Worm (Caenorhabditis elegans) whole organism, L4 larva: ENCODE measurements around the gene ccd-5.

ENCODE experiments used
- D1046.2 ChIP-seq: fragments of 200-800 bp; sonication (Bioruptor generic); IDR thresholded peaks from 2 replicates; pipeline ENCODE4 v1.3.6; 2022; ENCODE audit warnings: missing genetic modification characterization, missing compliant biosample characterization
- F10B5.3 ChIP-seq: sonication (generic microtip); optimal IDR thresholded peaks from 2 replicates; lab custom pipeline; 2016; ENCODE audit warnings: mild to moderate bottlenecking, missing genetic modification characterization, missing compliant biosample characterization
- R02D3.7 ChIP-seq: fragments of 150-350 bp; sonication (generic microtip); optimal IDR thresholded peaks from 3 replicates; lab custom pipeline; 2014; ENCODE audit warnings: missing biosample characterization, missing genetic modification characterization
- T26A8.4 ChIP-seq: fragments of 200-800 bp; sonication (Bioruptor generic); IDR thresholded peaks from 2 replicates; pipeline ENCODE4 v1.3.6; 2022; ENCODE audit warnings: missing genetic modification characterization, missing compliant biosample characterization
- Y5F2A.4 ChIP-seq: fragments of 200-800 bp; sonication (Bioruptor generic); optimal IDR thresholded peaks from 2 replicates; lab custom pipeline; 2018; ENCODE audit warnings: mild to moderate bottlenecking, missing genetic modification characterization, missing compliant biosample characterization
- ZK337.2 ChIP-seq: fragments of 200-800 bp; sonication (Bioruptor generic); IDR thresholded peaks from 2 replicates; pipeline ENCODE4 v1.3.6; 2022; ENCODE audit warnings: missing genetic modification reagents, missing genetic modification characterization, missing compliant biosample characterization
- ZK546.5 ChIP-seq, 2 experiments: sonication (generic microtip); optimal IDR thresholded peaks; 2 replicates each; lab custom pipeline; 2017; ENCODE audit warnings: missing biosample characterization in 2 of 2, missing genetic modification characterization in 2 of 2
- ceh-20 ChIP-seq: fragments of 200-800 bp; sonication (Bioruptor generic); IDR thresholded peaks from 2 replicates; pipeline ENCODE4 v1.3.6; 2022; ENCODE audit warnings: missing genetic modification reagents, missing genetic modification characterization, missing compliant biosample characterization
- ceh-28 ChIP-seq: fragments of 150-350 bp; optimal IDR thresholded peaks from 2 replicates; lab custom pipeline; 2014; ENCODE audit warnings: missing biosample characterization, missing genetic modification reagents, missing genetic modification characterization
- ceh-32 ChIP-seq: sonication (generic microtip); optimal IDR thresholded peaks from 2 replicates; lab custom pipeline; 2016; ENCODE audit warnings: mild to moderate bottlenecking, missing genetic modification characterization, missing compliant biosample characterization; ENCODE audit not compliant: poor library complexity
- ceh-62 ChIP-seq: sonication (generic microtip); optimal IDR thresholded peaks from 2 replicates; lab custom pipeline; 2017; ENCODE audit warnings: missing biosample characterization, missing genetic modification characterization
- ceh-82 ChIP-seq: sonication (generic microtip); optimal IDR thresholded peaks from 2 replicates; lab custom pipeline; 2017; ENCODE audit warnings: missing biosample characterization, missing genetic modification characterization
- ctbp-1 ChIP-seq: fragments of 200-800 bp; sonication (Bioruptor generic); IDR thresholded peaks from 2 replicates; pipeline ENCODE4 v1.3.6; 2022; ENCODE audit warnings: missing genetic modification reagents, missing genetic modification characterization, missing compliant biosample characterization
- daf-19 ChIP-seq: fragments of 200-800 bp; sonication (Bioruptor generic); conservative IDR thresholded peaks from 2 replicates; pipeline ENCODE4 v1.3.6; 2022; ENCODE audit warnings: missing genetic modification characterization, missing compliant biosample characterization
- dmd-6 ChIP-seq: fragments of 200-800 bp; sonication (Bioruptor generic); IDR thresholded peaks from 2 replicates; pipeline ENCODE4 v1.3.6; 2022; ENCODE audit warnings: missing genetic modification reagents, missing genetic modification characterization, missing compliant biosample characterization
- dpl-1 ChIP-seq: fragments of 150-350 bp; optimal IDR thresholded peaks from 2 replicates; lab custom pipeline; 2014; ENCODE audit warnings: missing biosample characterization, missing genetic modification reagents, missing genetic modification characterization
- duxl-1 ChIP-seq: sonication (generic microtip); optimal IDR thresholded peaks from 2 replicates; lab custom pipeline; 2016; ENCODE audit warnings: mild to moderate bottlenecking, missing genetic modification characterization, moderate library complexity, missing compliant biosample characterization; ENCODE audit not compliant: poor library complexity
- dve-1 ChIP-seq: sonication (generic microtip); optimal IDR thresholded peaks from 2 replicates; lab custom pipeline; 2017; ENCODE audit warnings: antibody characterized with exemption, mild to moderate bottlenecking, missing genetic modification characterization, missing compliant biosample characterization; ENCODE audit not compliant: insufficient read depth
- egl-43 ChIP-seq: fragments of 200-800 bp; sonication (Bioruptor generic); IDR thresholded peaks from 2 replicates; pipeline ENCODE4 v1.3.6; 2022; ENCODE audit warnings: missing genetic modification reagents, missing genetic modification characterization, missing compliant biosample characterization
- fkh-10 ChIP-seq: fragments of 150-350 bp; optimal IDR thresholded peaks from 2 replicates; lab custom pipeline; 2014; ENCODE audit warnings: missing biosample characterization, missing genetic modification reagents, missing genetic modification characterization
- fos-1 ChIP-seq: fragments of 150-350 bp; optimal IDR thresholded peaks from 2 replicates; lab custom pipeline; 2014; ENCODE audit warnings: missing biosample characterization, missing genetic modification characterization
- gei-8 ChIP-seq: fragments of 200-800 bp; sonication (Bioruptor generic); optimal IDR thresholded peaks from 2 replicates; lab custom pipeline; 2018; ENCODE audit warnings: mild to moderate bottlenecking, missing genetic modification characterization, missing compliant biosample characterization
- hif-1 ChIP-seq, 2 experiments: sonication (generic microtip); optimal IDR thresholded peaks; 2 replicates each; lab custom pipeline; 2016 to 2017; ENCODE audit warnings: missing compliant biosample characterization in 2 of 2, missing genetic modification characterization in 2 of 2, missing genetic modification reagents in 2 of 2, missing genotype in 2 of 2, mild to moderate bottlenecking in 1 of 2
- hlh-30 ChIP-seq: sonication (generic microtip); optimal IDR thresholded peaks from 2 replicates; lab custom pipeline; 2017; ENCODE audit warnings: antibody characterized with exemption, mild to moderate bottlenecking, missing genetic modification characterization, missing compliant biosample characterization; ENCODE audit not compliant: insufficient read depth
- hmg-1.1 ChIP-seq: fragments of 200-800 bp; sonication (Bioruptor generic); IDR thresholded peaks from 2 replicates; pipeline ENCODE4 v1.3.6; 2022; ENCODE audit warnings: missing genetic modification reagents, missing genetic modification characterization, missing compliant biosample characterization
- lin-1 ChIP-seq: fragments of 200-800 bp; sonication (Bioruptor generic); IDR thresholded peaks from 2 replicates; pipeline ENCODE4 v1.3.6; 2022; ENCODE audit warnings: missing genetic modification reagents, missing genetic modification characterization, missing compliant biosample characterization
- lin-15B ChIP-seq: fragments of 150-350 bp; sonication (generic microtip); optimal IDR thresholded peaks from 3 replicates; lab custom pipeline; 2014; ENCODE audit warnings: missing biosample characterization, missing genetic modification characterization
- lin-38 ChIP-seq: fragments of 200-800 bp; sonication (Bioruptor generic); IDR thresholded peaks from 2 replicates; pipeline ENCODE4 v1.3.6; 2022; ENCODE audit warnings: missing genetic modification reagents, missing genetic modification characterization, missing compliant biosample characterization
- lin-39 ChIP-seq: fragments of 150-350 bp; optimal IDR thresholded peaks from 2 replicates; lab custom pipeline; 2014; ENCODE audit warnings: missing biosample characterization, missing genetic modification reagents, missing genetic modification characterization
- lir-3 ChIP-seq: sonication (generic microtip); optimal IDR thresholded peaks from 2 replicates; lab custom pipeline; 2016; ENCODE audit warnings: mild to moderate bottlenecking, missing genetic modification characterization, missing compliant biosample characterization
- madf-5 ChIP-seq, 2 experiments: fragments of 200-800 bp; sonication (Bioruptor generic); IDR thresholded peaks; 2 replicates each; pipeline ENCODE4 v1.3.6; 2022; ENCODE audit warnings: missing compliant biosample characterization in 2 of 2, missing genetic modification characterization in 2 of 2
- madf-9 ChIP-seq: fragments of 200-800 bp; sonication (Bioruptor generic); conservative IDR thresholded peaks from 2 replicates; pipeline ENCODE4 v1.3.6; 2022; ENCODE audit warnings: missing genetic modification reagents, missing genetic modification characterization, missing compliant biosample characterization
- mdl-1 ChIP-seq, 2 experiments: fragments of 150-350 bp in 1 of 2; sonication (generic microtip) in 1 of 2; optimal IDR thresholded peaks; 2 replicates each; lab custom pipeline; 2014 to 2017; ENCODE audit warnings: missing biosample characterization in 2 of 2, missing genetic modification characterization in 2 of 2
- mdt-29 ChIP-seq: fragments of 200-800 bp; sonication (Bioruptor generic); IDR thresholded peaks from 2 replicates; pipeline ENCODE4 v1.3.6; 2022; ENCODE audit warnings: missing genetic modification reagents, missing genetic modification characterization, missing compliant biosample characterization
- mep-1 ChIP-seq: fragments of 150-350 bp; sonication (generic microtip); optimal IDR thresholded peaks from 3 replicates; lab custom pipeline; 2014; ENCODE audit warnings: missing biosample characterization, missing genetic modification characterization
- mes-2 ChIP-seq: sonication (generic microtip); optimal IDR thresholded peaks from 2 replicates; lab custom pipeline; 2016; ENCODE audit warnings: missing genotype, mild to moderate bottlenecking, missing genetic modification characterization, missing compliant biosample characterization; ENCODE audit not compliant: poor library complexity, severe bottlenecking
- nhr-10 ChIP-seq: fragments of 150-350 bp; optimal IDR thresholded peaks from 2 replicates; lab custom pipeline; 2014; ENCODE audit warnings: missing biosample characterization, missing genetic modification characterization
- nhr-102 ChIP-seq: sonication (generic microtip); optimal IDR thresholded peaks from 2 replicates; lab custom pipeline; 2016; ENCODE audit warnings: mild to moderate bottlenecking, missing genetic modification characterization, moderate library complexity, missing compliant biosample characterization
- nhr-11 ChIP-seq: fragments of 150-350 bp; optimal IDR thresholded peaks from 2 replicates; lab custom pipeline; 2014; ENCODE audit warnings: missing biosample characterization, missing genetic modification characterization
- nhr-237 ChIP-seq: sonication (generic microtip); optimal IDR thresholded peaks from 2 replicates; lab custom pipeline; 2017; ENCODE audit warnings: missing biosample characterization, missing genetic modification characterization
- nhr-6 ChIP-seq: fragments of 150-350 bp; optimal IDR thresholded peaks from 2 replicates; lab custom pipeline; 2014; ENCODE audit warnings: missing biosample characterization, missing genetic modification characterization
- nhr-76 ChIP-seq: fragments of 150-350 bp; optimal IDR thresholded peaks from 2 replicates; lab custom pipeline; 2014; ENCODE audit warnings: missing biosample characterization, missing genetic modification characterization
- nhr-77 ChIP-seq: fragments of 150-350 bp; optimal IDR thresholded peaks from 2 replicates; lab custom pipeline; 2014; ENCODE audit warnings: missing biosample characterization, missing genetic modification characterization
- rbr-2 ChIP-seq: sonication (generic microtip); optimal IDR thresholded peaks from 2 replicates; lab custom pipeline; 2016; ENCODE audit warnings: missing genotype, missing genetic modification characterization, missing compliant biosample characterization
- set-16 ChIP-seq: fragments of 200-800 bp; sonication (Bioruptor generic); IDR thresholded peaks from 2 replicates; pipeline ENCODE4 v1.3.6; 2022; ENCODE audit warnings: missing genetic modification reagents, missing genetic modification characterization, missing compliant biosample characterization
- spr-1 ChIP-seq: sonication (generic microtip); optimal IDR thresholded peaks from 2 replicates; lab custom pipeline; 2016; ENCODE audit warnings: mild to moderate bottlenecking, missing genetic modification characterization, missing compliant biosample characterization
- spr-3 ChIP-seq: fragments of 200-800 bp; sonication (Bioruptor generic); optimal IDR thresholded peaks from 2 replicates; lab custom pipeline; 2018; ENCODE audit warnings: mild to moderate bottlenecking, missing genetic modification characterization, missing compliant biosample characterization
- tra-1 ChIP-seq: fragments of 200-800 bp; sonication (Bioruptor generic); IDR thresholded peaks from 2 replicates; pipeline ENCODE4 v1.3.6; 2022; ENCODE audit warnings: missing genetic modification reagents, missing genetic modification characterization, missing compliant biosample characterization
- vab-7 ChIP-seq: fragments of 200-800 bp; sonication (Bioruptor generic); IDR thresholded peaks from 2 replicates; pipeline ENCODE4 v1.3.6; 2022; ENCODE audit warnings: missing genetic modification reagents, missing genetic modification characterization, missing compliant biosample characterization
- zag-1 ChIP-seq: fragments of 150-350 bp; optimal IDR thresholded peaks from 2 replicates; lab custom pipeline; 2014; ENCODE audit warnings: missing biosample characterization, missing genetic modification characterization
- zfp-2 ChIP-seq: sonication (generic microtip); optimal IDR thresholded peaks from 2 replicates; lab custom pipeline; 2016; ENCODE audit warnings: mild to moderate bottlenecking, missing genetic modification characterization, missing compliant biosample characterization
- ztf-11 ChIP-seq: fragments of 150-350 bp; optimal IDR thresholded peaks from 2 replicates; lab custom pipeline; 2014; ENCODE audit warnings: missing biosample characterization, missing genetic modification characterization

ccd-5 gene

ce11 chrX:2591586-2592000 lies 19.1 kb upstream of the ccd-5 start (continued):
- TF ChIP-seq hlh-30 (tag; lab: Kevin White, UChicago), result peak; percentile 38
- no peak for TF ChIP-seq ceh-82
- peak; percentile 71 for TF ChIP-seq mep-1 (tag; lab: Kevin White, UChicago)
- no peak for TF ChIP-seq D1046.2 (GFP tag; lab: Robert Waterston, UW)
- TF ChIP-seq nhr-6 (tag; lab: Kevin White, UChicago), result no peak
- peak in 1 of 2 experiments; percentile 37 for TF ChIP-seq hif-1 (tag; optimal IDR thresholded peaks at IDR 0.05; lab: Kevin White, UChicago)
- TF ChIP-seq lir-3 (tag; lab: Kevin White, UChicago), result no peak
- TF ChIP-seq nhr-10 (tag; lab: Kevin White, UChicago), result no peak
- no peak for TF ChIP-seq lin-15B (tag; lab: Kevin White, UChicago)
- TF ChIP-seq set-16 (GFP tag; lab: Robert Waterston, UW), result no peak; the same call in 1 of the 2 replicates
- no peak for TF ChIP-seq ZK337.2
- TF ChIP-seq dpl-1 (GFP tag; lab: Kevin White, UChicago), result no peak
- TF ChIP-seq fos-1 (tag; lab: Kevin White, UChicago), result no peak
- TF ChIP-seq duxl-1 (tag; lab: Kevin White, UChicago), result no peak
- no peak for TF ChIP-seq fkh-10 (GFP tag; lab: Kevin White, UChicago)
- no peak for TF ChIP-seq zag-1 (tag; lab: Kevin White, UChicago)
- no peak for TF ChIP-seq nhr-76
- no peak for TF ChIP-seq ceh-28 (tag; lab: Kevin White, UChicago)
- TF ChIP-seq madf-5 (GFP tag; IDR thresholded peaks at IDR 0.05; lab: Robert Waterston, UW), result 0 out of 4 replicates have a peak, but pooled peaks of 1 of the 2 experiments have one; percentile 26
- TF ChIP-seq egl-43 (GFP tag; lab: Robert Waterston, UW), result no peak
- no peak for TF ChIP-seq ceh-62
- TF ChIP-seq lin-1 (GFP tag; lab: Robert Waterston, UW), result no peak
- no peak for TF ChIP-seq ceh-32 (tag; lab: Kevin White, UChicago)
- TF ChIP-seq dmd-6 (GFP tag; lab: Robert Waterston, UW), result peak; percentile 36
- peak; percentile 10 for TF ChIP-seq gei-8 (GFP tag; lab: Kevin White, UChicago)
- TF ChIP-seq mdt-29, result no peak
- no peak for TF ChIP-seq tra-1
- no peak for TF ChIP-seq madf-9 (GFP tag; lab: Robert Waterston, UW)
- peak in 1 of 2 experiments; percentile 37 for TF ChIP-seq mdl-1 (tag; optimal IDR thresholded peaks at IDR 0.05; lab: Kevin White, UChicago)
- no peak for TF ChIP-seq nhr-11
- TF ChIP-seq spr-3 (GFP tag; lab: Kevin White, UChicago), result no peak
- peak; percentile 39 for TF ChIP-seq mes-2
- peak; percentile 40 for TF ChIP-seq rbr-2 (tag; lab: Kevin White, UChicago)
- no peak for TF ChIP-seq zfp-2
- no peak for TF ChIP-seq nhr-77 (tag; lab: Kevin White, UChicago)
- no peak for TF ChIP-seq ZK546.5 (tag; optimal IDR thresholded peaks at IDR 0.05; lab: Kevin White, UChicago)
- 0 out of 2 replicates have a peak, but pooled peaks have one; percentile 49 for TF ChIP-seq T26A8.4
- TF ChIP-seq lin-38, result no peak
- no peak for TF ChIP-seq vab-7
- TF ChIP-seq dve-1 (tag; lab: Kevin White, UChicago), result peak; percentile 48
- no peak for TF ChIP-seq ceh-20
- TF ChIP-seq spr-1 (tag; lab: Kevin White, UChicago), result no peak
- no peak for TF ChIP-seq Y5F2A.4 (GFP tag; lab: Kevin White, UChicago)
- no peak for TF ChIP-seq F10B5.3
- TF ChIP-seq daf-19 (GFP tag; lab: Robert Waterston, UW), result no peak
- no peak for TF ChIP-seq R02D3.7 (tag; lab: Kevin White, UChicago)
- TF ChIP-seq ctbp-1, result no peak
- 0 out of 2 replicates have a peak, but pooled peaks have one; percentile 27 for TF ChIP-seq hmg-1.1
- TF ChIP-seq nhr-237, result no peak
- no peak for TF ChIP-seq nhr-102
- no peak for TF ChIP-seq ztf-11 (tag; lab: Kevin White, UChicago)
- TF ChIP-seq lin-39 (tag; lab: Kevin White, UChicago), result no peak
